Fruit fly (Drosophila melanogaster): ENCODE results near the gene CG9743.

CG9743 gene

DNA sequence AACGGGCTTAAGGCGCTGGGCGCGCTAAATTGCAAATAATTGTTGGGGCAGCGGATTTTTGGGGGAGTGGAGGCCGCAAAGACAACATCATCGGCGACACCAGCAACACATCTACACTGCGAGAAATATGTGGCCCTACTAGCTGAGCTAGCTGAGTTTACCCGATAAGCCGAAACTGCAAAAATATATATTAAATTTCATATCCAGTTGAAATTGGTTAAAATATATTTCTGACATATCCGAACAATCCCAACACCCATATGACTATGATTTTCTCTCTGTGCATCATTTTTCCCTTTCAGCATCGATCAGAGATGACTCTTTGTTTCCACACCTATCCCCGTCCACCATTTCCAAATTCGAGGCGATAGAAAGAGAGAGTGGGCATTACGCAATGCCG lies 13.0 kb downstream of the CG9743 start (continued):
- TF ChIP-seq Bteb2 (GFP tag; optimal IDR thresholded peaks at IDR 0.05) (peak; percentile 4), CG4617 (GFP tag; optimal IDR thresholded peaks at IDR 0.05; ENCODE audit: borderline replicate concordance) (peak; percentile 34), ci (GFP tag; IDR thresholded peaks at IDR 0.05) (peak; percentile 92), CG11504 (tag; optimal IDR thresholded peaks at IDR 0.05) (peak; percentile 86), CG18764 (GFP tag; optimal IDR thresholded peaks at IDR 0.05) (peak; percentile 35), CG6175 (GFP tag; IDR thresholded peaks at IDR 0.05) (no peak), rib (GFP tag; IDR thresholded peaks at IDR 0.05) (no peak), lola (GFP tag; optimal IDR thresholded peaks at IDR 0.05) (peak in 1 of 3 experiments; percentile 43), CG8765 (GFP tag; IDR thresholded peaks at IDR 0.05) (peak; percentile 30; the same call in 1 of the 2 replicates), lov (optimal IDR thresholded peaks at IDR 0.05) (no peak), lov (GFP tag; IDR thresholded peaks at IDR 0.05) (0 out of 3 replicates have a peak, but pooled peaks have one; percentile 36), C15 (GFP tag; IDR thresholded peaks at IDR 0.05) (peak; percentile 75; the same call in 2 of the 3 replicates), Vsx1 (GFP tag; optimal IDR thresholded peaks at IDR 0.05) (peak; percentile 66), CG7745 (tag; optimal IDR thresholded peaks at IDR 0.05) (no peak), Jarid2 (GFP tag; optimal IDR thresholded peaks at IDR 0.05) (no peak), ERR (GFP tag; optimal IDR thresholded peaks at IDR 0.05) (no peak), p53 (GFP tag; optimal IDR thresholded peaks at IDR 0.05) (no peak), mld (GFP tag; IDR thresholded peaks at IDR 0.05; ENCODE audit: partially characterized antibody) (no peak), Deaf1 (tag; optimal IDR thresholded peaks at IDR 0.05) (peak; percentile 33), Nf-YC (tag; optimal IDR thresholded peaks at IDR 0.05) (peak; percentile 52), ab (GFP tag; optimal IDR thresholded peaks at IDR 0.05) (peak; percentile 21), fd102C (GFP tag; optimal IDR thresholded peaks at IDR 0.05) (no peak), CG18011 (GFP tag; optimal IDR thresholded peaks at IDR 0.05) (peak; percentile 17), CG17186 (GFP tag; optimal IDR thresholded peaks at IDR 0.05) (no peak), chinmo (GFP tag; IDR thresholded peaks at IDR 0.05; ENCODE audit: partially characterized antibody) (no peak), ap (GFP tag; IDR thresholded peaks at IDR 0.05) (peak; percentile 76), CG4854 (GFP tag; optimal IDR thresholded peaks at IDR 0.05) (peak; percentile 36), Antp (GFP tag; optimal IDR thresholded peaks at IDR 0.05) (peak; percentile 51), CG3281 (GFP tag; optimal IDR thresholded peaks at IDR 0.05) (peak; percentile 65), cato (GFP tag; optimal IDR thresholded peaks at IDR 0.05; ENCODE audit: borderline replicate concordance) (peak; percentile 17), CG2199 (GFP tag; IDR thresholded peaks at IDR 0.05) (no peak), CG6854 (GFP tag; optimal IDR thresholded peaks at IDR 0.05) (peak; percentile 29), CG17385 (GFP tag; optimal IDR thresholded peaks at IDR 0.05) (peak; percentile 71), zen (tag; optimal IDR thresholded peaks at IDR 0.05) (peak; percentile 43), CG10959 (GFP tag; IDR thresholded peaks at IDR 0.05) (0 out of 2 replicates have a peak, but pooled peaks have one; percentile 37), CG9797 (GFP tag; optimal IDR thresholded peaks at IDR 0.05) (no peak), Bgb (GFP tag; IDR thresholded peaks at IDR 0.05; ENCODE audit: partially characterized antibody) (no peak), toy (GFP tag; IDR thresholded peaks at IDR 0.05) (no peak), CG1647 (GFP tag; optimal IDR thresholded peaks at IDR 0.05) (peak; percentile 13), so (GFP tag; IDR thresholded peaks at IDR 0.05) (peak; percentile 76; the same call in 2 of the 3 replicates), crp (GFP tag; optimal IDR thresholded peaks at IDR 0.05) (peak in 1 of 2 experiments; percentile 8), CG15269 (tag; optimal IDR thresholded peaks at IDR 0.05) (peak; percentile 79), CG13775 (GFP tag; optimal IDR thresholded peaks at IDR 0.05) (peak; percentile 23), CG4360 (GFP tag; IDR thresholded peaks at IDR 0.05) (peak; percentile 64), CG12769 (tag; optimal IDR thresholded peaks at IDR 0.05) (peak; percentile 80), CG10654 (GFP tag; optimal IDR thresholded peaks at IDR 0.05) (peak; percentile 52), CG7987 (GFP tag; optimal IDR thresholded peaks at IDR 0.05) (no peak), sc (optimal IDR thresholded peaks at IDR 0.05) (no peak), sc (GFP tag; optimal IDR thresholded peaks at IDR 0.05) (peak; percentile 21), CG10209 (GFP tag; optimal IDR thresholded peaks at IDR 0.05) (peak; percentile 64)

Data from whole organism, embryonic.